Worm (Caenorhabditis elegans) whole organism, dauer: ENCODE data around the gene aqp-3.
"Not testable (repeated sequence)": the region's sequence is repeated elsewhere in the genome, so short reads cannot be mapped to it uniquely, and the experiment has no call there.

ENCODE experiments used
- unc-62 ChIP-seq: sonication (generic microtip); optimal IDR thresholded peaks from 2 replicates; lab custom pipeline; 2017; ENCODE audit warnings: missing biosample characterization, missing genetic modification reagents, missing genetic modification characterization

aqp-3 gene

DNA sequence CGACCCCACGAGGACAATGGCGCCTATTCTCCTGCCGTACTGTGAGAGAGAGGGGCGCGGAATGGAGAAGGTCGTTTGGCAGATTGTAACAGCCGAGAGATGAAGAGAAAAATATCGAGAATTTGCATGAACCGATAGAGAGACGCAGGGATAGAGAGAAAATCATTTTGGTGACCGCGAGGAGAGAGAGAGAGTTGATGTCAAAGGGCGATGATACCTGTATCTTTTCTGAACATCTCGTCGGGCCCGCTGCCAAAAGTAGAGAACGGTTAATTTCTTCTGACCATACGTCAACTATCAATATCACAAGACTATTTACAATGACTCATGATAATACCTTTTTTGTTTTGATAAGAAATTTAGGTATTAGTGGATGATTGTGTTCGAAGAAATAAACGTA, 9.7 kb upstream of the aqp-3 start:
- no peak for TF ChIP-seq unc-62 (GFP tag; lab: Kevin White, UChicago)

DNA sequence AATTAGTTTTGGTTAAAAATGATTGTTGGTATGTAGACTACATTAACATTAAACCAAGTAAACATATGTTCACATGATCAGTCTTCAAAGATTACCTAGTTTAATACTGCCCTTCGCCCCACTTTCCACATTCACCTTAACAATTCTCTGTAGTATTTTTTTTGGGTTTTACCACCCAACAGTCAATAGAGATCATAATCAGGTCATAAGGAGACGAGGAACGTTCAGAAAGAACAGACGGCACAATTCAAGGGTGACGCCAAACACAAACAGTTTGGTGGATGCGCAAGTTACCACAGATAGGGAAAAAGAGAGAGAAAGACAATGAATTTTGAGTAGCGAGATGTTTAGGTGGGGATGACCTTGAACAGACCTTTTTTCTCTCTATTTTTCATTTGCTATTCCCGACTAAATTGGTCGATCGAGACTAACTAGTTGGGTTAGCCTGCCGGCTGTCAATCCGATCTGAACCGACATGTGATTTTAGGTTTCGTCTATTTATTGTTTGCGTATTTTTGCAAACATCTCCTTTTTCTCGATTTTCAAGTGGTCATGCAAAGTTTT, 5.5 kb upstream of the aqp-3 start:
- no peak for TF ChIP-seq unc-62 (GFP tag; lab: Kevin White, UChicago)

DNA sequence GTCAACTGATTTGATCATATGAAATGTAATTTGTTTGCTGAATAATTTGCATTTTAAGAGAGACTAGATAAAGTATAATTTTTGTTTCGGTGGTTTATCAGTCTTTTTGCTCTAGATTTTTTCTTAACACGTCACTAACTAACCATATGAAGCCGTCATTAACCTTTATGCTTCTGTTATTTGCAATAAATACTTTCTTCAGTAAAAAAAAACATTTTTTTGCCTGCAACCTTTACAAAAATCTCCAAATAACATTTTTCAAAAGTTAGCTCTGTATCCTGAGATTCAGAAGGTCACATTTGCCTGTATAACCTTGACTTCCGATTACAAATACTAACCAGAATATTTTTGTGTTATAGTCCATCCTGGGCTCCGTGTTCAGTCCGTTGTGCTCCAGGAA, 4.5 kb upstream of the aqp-3 start:
- TF ChIP-seq unc-62 (GFP tag; lab: Kevin White, UChicago) = no peak

DNA sequence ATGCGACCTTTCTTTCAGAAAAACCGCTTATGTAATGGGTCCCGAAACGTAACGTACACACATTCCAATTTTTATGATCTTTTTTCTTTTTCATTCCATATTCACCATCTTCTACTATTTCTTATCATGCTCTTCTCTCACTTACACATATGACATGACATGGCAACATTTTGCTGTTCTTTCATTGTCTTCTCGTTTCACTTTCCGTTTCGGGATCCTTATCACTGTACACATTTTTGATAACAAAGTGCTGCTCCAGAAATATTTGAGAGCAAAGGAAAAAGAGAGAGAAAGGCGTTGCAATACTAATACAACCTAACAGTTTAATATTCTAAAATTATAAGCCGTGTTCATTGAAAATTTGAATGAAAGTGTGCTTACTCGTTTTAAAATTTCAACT, 4.1 kb upstream of the aqp-3 start:
- TF ChIP-seq unc-62 (GFP tag; lab: Kevin White, UChicago) = no peak

DNA sequence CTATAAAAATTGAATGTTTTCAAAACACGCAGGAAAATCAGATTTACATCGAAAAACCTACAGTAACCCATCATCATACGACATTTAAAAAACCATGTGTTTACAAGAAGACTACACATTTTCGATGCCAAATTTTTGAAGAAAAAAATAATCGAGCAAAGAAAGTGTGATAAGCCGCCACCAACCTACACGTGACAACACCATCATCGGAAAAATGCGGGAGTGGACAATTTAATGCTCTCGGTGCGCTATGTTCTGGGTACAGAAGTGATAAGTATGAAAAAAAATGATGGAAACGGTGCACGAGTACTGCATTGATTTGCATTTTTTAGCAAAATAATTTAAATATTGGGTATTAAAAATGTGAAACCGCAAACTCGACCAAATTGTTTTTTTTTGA, 1.6 kb downstream of the aqp-3 start:
- TF ChIP-seq unc-62 (GFP tag; lab: Kevin White, UChicago) = no peak

DNA sequence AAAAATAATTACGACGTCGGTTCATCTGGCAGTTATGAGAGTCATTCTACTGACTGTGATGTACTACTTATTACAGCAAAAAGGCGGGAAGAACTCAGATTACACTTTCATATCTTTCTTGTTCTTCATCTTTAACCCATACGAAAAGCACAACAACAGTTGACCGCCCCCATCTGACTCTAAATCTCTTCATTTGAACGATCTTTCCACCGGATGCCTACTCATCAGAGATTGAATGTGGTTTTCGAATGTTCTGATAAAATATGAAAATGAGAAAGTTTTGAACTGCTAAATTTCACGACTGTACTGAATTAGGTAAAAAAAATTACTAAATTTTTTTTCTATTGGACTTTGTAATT, 8.1 kb downstream of the aqp-3 start, which contains the start of gene sri-19:
sri-19 (plus strand) TSS at position 143 of the 359 bp plus-strand sequence.
- TF ChIP-seq unc-62 (GFP tag; lab: Kevin White, UChicago) = no peak

DNA sequence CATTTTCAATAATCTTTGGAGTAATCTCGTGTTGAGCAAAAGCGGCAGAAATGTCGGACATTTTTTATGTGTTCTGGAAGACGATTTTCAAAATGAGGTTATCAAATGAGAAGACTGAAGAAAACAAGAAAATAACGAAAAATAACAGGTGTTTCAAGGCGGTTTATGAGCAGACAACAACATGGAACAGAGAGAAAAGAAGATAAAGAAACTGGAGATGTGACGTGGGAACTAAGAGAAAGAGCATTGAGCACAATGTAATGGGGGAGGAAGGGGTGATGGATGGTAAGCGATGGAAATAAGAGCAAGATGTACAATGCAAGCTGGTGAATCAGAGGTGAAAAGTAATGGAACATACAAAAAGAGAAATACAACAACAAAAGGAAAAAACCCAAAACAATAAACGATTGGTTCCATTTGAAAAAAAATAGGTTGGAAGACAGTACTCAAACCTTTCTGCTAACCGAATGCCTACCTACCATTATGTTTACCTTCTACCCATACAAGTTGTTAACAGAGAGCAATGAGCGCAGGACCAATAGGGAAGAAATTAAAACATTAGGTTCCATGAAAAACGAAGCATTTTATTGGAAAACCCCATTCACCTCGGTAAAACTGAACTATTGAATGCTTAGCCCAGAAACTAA, 8.6 kb downstream of the aqp-3 start, which contains the start of gene Y69E1A.5:
Y69E1A.5 (minus strand) TSS at position 73 of the 647 bp plus-strand sequence.
- TF ChIP-seq unc-62 (GFP tag; lab: Kevin White, UChicago) = no peak

DNA sequence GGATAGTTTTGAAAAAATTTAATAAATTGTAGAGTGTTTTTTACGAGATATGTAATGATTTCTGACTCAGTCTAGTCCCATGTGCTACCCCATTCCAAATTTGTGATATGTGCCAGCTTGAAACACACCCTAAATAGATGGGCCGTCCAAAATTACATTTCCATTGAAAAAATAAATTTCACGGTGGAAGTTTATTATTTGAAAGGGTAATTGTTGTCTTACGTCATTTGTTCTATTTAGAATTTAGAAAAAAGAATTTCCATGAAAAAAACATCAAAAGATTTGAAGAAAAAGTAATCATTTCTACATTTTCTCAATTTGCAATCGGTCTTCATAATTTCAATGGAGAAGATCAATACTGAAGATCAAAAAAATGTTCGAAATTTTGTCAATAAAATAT, 11.3 kb downstream of the aqp-3 start, which contains the start of gene Y69E1A.4:
Y69E1A.4 (plus strand) TSS at position 301 of the 400 bp plus-strand sequence.
- not testable (repeated sequence) for TF ChIP-seq unc-62 (GFP tag; lab: Kevin White, UChicago)

DNA sequence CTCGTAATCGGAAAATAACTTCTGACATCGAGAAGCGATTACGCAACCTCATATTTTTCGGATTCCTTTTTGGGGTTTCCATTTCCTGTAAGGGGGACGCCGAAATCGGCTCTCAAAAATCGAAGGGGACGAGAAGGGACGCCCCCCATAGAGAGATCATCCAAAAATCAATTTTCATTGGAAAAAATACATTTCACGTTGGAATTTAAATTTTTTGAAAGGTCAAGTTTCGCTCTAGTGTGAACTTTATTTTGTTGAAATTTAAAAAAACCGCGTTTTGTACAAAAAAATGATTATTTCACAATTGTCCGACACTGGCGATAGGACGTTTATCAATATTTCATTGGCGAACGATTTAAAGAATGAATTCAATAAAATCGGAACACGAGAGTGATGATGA, 14.3 kb downstream of the aqp-3 start, which contains the start of gene Y69E1A.3:
Y69E1A.3 (plus strand) TSS at position 301 of the 400 bp plus-strand sequence.
- TF ChIP-seq unc-62 (GFP tag; lab: Kevin White, UChicago) = no peak

DNA sequence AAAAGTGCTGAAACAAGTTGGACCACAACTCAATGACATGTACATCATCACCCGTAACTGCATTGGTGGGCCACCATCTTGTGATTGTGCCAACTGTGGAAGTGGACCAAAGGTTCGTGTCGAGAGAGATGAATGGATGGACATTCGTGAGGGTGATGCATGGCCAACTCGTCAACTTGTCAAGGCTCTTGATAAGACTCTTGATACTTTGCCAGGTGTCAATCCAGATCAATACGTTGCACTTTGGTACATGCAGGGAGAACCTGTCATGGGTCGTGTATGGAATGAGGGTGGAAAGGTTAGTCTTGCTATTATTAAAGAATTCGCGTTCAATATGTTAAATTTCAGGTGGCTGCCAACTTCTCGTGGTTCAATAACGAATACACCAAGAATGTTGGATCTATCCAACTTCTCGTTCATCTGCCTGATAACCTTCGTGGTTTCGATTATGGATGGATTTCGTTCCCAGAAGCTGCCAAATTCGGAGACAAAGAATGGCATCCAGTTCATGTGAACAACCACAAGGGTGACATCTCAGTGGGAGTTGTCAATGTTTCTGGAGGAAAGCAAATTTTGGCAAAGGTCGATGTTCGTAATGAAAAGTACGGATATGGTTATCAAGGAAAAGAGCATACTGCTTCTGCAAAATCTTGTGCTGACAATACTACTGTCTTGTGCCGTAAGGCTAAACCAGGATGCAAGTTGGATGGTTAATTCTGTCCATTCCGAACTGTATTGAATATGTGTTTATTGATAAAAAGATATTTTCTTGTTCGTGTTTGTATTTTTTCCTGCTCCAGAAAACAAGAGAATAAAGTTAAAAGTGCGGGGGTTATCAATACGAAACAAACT, 15.7 kb downstream of the aqp-3 start:
- TF ChIP-seq unc-62 (GFP tag; lab: Kevin White, UChicago) = no peak

DNA sequence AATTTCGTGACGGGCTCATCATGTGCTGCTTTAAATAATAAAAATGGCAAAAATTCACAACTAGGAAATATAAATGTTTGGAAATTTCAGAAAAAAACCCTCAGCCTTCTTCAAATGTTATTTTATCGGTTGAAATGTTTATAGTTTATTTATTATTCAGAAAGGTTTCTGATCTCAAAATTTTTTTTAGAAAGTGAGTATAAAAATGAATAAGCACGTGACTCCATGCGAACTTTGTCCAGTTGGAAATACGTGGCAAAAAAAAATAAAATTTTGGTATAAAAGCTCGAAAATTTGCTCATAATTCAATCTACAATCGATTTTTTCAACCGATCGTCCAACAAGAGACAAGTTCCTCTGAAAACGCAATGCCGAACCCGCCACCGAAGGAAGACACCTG, 16.7 kb downstream of the aqp-3 start, which contains the start of gene nsph-3.1:
nsph-3.1 (plus strand) TSS at position 301 of the 400 bp plus-strand sequence.
- TF ChIP-seq unc-62 (GFP tag; lab: Kevin White, UChicago) = no peak

DNA sequence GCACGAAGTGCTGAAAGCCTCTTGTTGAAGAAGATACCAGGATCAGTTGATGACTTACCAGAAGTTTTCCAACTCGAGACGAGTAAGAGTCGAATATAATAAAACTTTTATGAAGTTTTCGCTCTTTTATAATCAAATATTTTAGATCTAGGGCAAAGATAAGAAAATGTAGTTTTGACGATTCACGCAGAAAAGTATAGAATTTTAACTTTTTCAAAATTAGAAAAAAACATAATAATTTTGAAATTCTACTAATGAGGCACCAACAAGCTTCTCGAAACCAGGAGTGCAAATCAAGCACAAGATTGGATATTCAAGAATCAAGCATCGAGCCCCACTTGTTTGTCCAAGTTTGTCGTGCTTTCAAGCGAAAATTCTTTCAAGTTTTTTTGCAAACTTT, 17.5 kb downstream of the aqp-3 start, which contains the start of gene Y69E1A.1:
Y69E1A.1 (minus strand) TSS at position 101 of the 400 bp plus-strand sequence.
- TF ChIP-seq unc-62 (GFP tag; lab: Kevin White, UChicago) = no peak

DNA sequence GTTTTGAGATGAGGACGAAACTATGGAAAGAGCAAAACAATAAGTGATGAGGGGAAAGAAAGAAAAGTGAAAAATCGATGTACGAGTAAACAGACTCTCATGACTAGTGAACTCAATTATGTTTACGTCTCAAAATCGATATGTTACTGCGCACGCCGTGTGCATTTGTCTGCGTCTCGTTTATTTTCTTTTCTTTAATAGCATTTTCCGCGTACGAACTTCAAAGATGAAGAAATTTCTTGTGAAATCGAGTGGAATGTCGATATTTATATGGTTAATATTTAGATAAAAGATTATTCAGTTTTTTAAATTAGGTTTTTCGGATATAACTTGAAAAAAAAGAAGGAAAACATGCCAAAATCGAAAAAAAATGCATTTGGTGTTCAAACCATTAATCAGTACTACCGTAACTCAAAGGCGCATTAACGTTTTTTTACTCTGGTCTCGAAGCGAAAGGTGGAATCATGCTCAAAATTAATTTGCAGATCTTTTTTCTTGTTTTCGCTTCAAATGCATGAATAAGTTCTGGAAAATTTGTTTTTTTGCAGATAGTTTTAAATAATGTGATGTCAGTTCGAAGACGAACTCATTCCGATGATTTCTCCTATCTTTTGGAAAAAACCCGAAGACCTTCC, 29.2 kb downstream of the aqp-3 start, which contains the start of gene fic-1:
fic-1 (plus strand) TSS at position 549 of the 635 bp plus-strand sequence.
- TF ChIP-seq unc-62 (GFP tag; lab: Kevin White, UChicago) = no peak

DNA sequence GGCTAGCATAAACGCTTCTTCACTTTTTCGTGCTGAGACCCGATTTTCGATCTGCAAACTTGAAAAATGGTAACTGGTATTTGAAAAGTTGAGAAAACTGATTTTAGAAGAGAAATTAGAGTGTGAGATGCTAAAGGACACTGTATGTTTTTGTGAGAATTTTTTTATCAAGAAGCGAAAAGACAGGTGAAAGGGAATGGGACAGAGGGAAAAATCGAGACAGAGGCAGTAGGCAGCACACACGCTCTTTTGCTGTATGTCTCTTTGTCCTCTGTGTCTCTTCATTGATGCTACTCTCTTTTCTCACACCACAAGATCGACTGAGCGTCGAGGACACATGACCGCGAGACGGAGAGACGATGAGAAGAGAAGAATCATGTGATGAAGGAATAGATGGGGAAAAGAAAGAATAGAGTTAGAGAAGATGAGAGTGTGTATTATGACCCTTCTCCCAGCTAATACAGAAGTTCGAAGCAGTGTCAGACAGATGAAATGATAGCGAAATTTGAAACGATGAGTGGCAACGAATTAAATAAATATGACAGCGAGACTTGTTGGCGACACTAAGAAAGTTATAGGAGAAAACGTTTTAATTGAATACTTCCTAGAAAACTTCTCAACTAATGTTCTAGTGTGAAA, 30.3 kb downstream of the aqp-3 start, which contains the start of gene lgg-2:
lgg-2 (minus strand) TSS at position 51 of the 639 bp plus-strand sequence.
- TF ChIP-seq unc-62 (GFP tag; lab: Kevin White, UChicago) = no peak

DNA sequence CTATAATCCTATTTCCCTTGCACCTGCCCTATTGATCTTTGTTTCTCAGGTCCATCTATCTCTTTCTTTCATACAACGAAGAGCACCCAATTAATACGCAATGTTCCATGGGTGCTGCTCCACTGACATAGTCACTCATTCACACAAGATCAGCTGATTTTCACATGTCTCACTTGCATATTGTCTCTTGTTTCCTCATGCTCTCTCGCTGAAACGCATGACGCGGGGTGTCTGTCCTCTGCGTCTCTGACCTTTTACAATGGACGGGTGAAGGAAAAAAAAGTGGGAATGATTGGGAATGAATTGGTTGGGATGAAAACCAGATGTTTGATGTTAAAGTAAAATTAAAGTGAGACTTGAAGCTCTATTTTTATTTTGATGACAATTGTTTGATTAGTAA, 30.9 kb downstream of the aqp-3 start:
- TF ChIP-seq unc-62 (GFP tag; lab: Kevin White, UChicago) = no peak
